Worm (Caenorhabditis elegans): ENCODE results near the gene R53.5.

ce11 chrII:9936859-9937258 is 33.4 kb downstream of the R53.5 start, which contains the start of gene C05C10.3:
- TF ChIP-seq snpc-4 (tag; optimal IDR thresholded peaks at IDR 0.05), result no peak
- TF ChIP-seq sptf-1 (tag; optimal IDR thresholded peaks at IDR 0.05), result no peak
- no peak for TF ChIP-seq sem-2 (GFP tag; optimal IDR thresholded peaks at IDR 0.05)
- TF ChIP-seq unc-62 (GFP tag; optimal IDR thresholded peaks at IDR 0.05), result no peak
- no peak for TF ChIP-seq blmp-1 (tag; optimal IDR thresholded peaks at IDR 0.05)
- TF ChIP-seq ztf-11 (tag; optimal IDR thresholded peaks at IDR 0.05), result no peak
- TF ChIP-seq bed-3 (GFP tag; optimal IDR thresholded peaks at IDR 0.05), result no peak
- TF ChIP-seq nhr-28 (tag; optimal IDR thresholded peaks at IDR 0.05), result no peak
- no peak for TF ChIP-seq unc-39 (tag; optimal IDR thresholded peaks at IDR 0.05)

All from whole organism, mixed stage, embryonic.